Fruit fly (Drosophila melanogaster): ENCODE measurements around the gene CG31674.

Gene CG31674

dm6 chr2L:20831060-20831459, at the start of gene CG31674:
Gene CG31674, plus strand, starts transcription at chr2L:20831262.
- TF ChIP-seq Pif1A (GFP tag; optimal IDR thresholded peaks at IDR 0.05) (no peak), CG32121 (GFP tag; IDR thresholded peaks at IDR 0.05) (no peak)

- TF ChIP-seq Snoo (tag; optimal IDR thresholded peaks at IDR 0.05) (no peak), D1 (tag; optimal IDR thresholded peaks at IDR 0.05) (no peak), Pif1B (GFP tag; optimal IDR thresholded peaks at IDR 0.05) (no peak), CG32121 (GFP tag; IDR thresholded peaks at IDR 0.05) (no peak), CG12605 (GFP tag; IDR thresholded peaks at IDR 0.05) (no peak), CG8159 (tag; optimal IDR thresholded peaks at IDR 0.05) (no peak), CG15710 (tag; optimal IDR thresholded peaks at IDR 0.05) (no peak), fd96Ca (GFP tag; IDR thresholded peaks at IDR 0.05) (no peak), Pif1A (GFP tag; optimal IDR thresholded peaks at IDR 0.05) (no peak), rn (GFP tag; IDR thresholded peaks at IDR 0.05) (no peak), CG4496 (GFP tag; IDR thresholded peaks at IDR 0.05) (no peak), CG8301 (tag; optimal IDR thresholded peaks at IDR 0.05) (no peak), Ets98B (GFP tag; IDR thresholded peaks at IDR 0.05) (no peak), CG9948 (tag; optimal IDR thresholded peaks at IDR 0.05) (no peak)
These were observed 48.0 kb upstream of the CG31674 start for dm6 chr2L:20783044-20783443.

DNA sequence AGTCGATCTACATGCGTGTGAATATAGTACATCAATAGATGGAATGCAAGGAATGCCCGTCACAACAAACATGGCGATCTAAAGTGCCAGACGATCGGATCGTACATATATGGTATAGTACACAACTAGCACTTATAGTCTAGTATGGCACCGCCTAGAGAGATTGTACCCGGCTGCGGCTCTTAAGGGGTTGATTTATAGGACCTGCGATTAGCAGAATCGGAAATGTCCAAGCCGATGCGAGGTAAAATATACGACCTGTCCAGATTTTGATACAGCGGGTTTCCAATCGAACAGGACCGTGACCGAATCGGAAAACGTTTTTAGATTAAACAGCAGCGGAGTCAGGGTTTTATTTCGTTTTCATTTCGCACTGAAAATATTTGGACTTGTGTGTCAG, 47.2 kb upstream of the CG31674 start:
- TF ChIP-seq Pif1A (GFP tag; optimal IDR thresholded peaks at IDR 0.05) (no peak), gl (tag; optimal IDR thresholded peaks at IDR 0.05) (no peak), CG12605 (GFP tag; IDR thresholded peaks at IDR 0.05) (no peak), CG14655 (GFP tag; optimal IDR thresholded peaks at IDR 0.05) (no peak), CG17806 (tag; optimal IDR thresholded peaks at IDR 0.05) (no peak), Snoo (tag; optimal IDR thresholded peaks at IDR 0.05) (no peak), Pif1B (GFP tag; optimal IDR thresholded peaks at IDR 0.05) (no peak), CG15710 (tag; optimal IDR thresholded peaks at IDR 0.05) (no peak), D1 (tag; optimal IDR thresholded peaks at IDR 0.05) (no peak), CG10348 (GFP tag; IDR thresholded peaks at IDR 0.05) (no peak), CG4496 (GFP tag; IDR thresholded peaks at IDR 0.05) (no peak), rn (GFP tag; IDR thresholded peaks at IDR 0.05) (no peak), fd96Ca (GFP tag; IDR thresholded peaks at IDR 0.05) (no peak)

DNA sequence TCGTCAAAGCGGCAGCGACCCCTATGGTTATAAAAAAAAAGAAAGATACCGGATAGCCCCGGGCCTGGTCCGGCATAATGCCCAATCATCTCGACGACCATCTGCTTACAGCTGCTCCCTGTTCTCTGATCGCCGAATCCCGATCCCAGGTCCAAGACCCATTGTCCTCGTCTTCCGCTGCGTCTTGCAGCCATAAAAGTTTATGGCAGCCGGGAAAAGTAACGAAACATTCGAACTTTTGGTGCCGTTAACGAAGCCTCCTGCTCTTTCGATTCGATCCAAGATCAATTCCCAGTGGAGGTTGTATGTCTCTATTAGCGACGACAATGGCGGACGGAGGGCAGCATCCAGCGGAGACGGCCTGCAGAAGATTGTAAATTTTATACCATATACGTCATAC, 45.7 kb upstream of the CG31674 start:
- TF ChIP-seq CG8159 (tag; optimal IDR thresholded peaks at IDR 0.05), result no peak

DNA sequence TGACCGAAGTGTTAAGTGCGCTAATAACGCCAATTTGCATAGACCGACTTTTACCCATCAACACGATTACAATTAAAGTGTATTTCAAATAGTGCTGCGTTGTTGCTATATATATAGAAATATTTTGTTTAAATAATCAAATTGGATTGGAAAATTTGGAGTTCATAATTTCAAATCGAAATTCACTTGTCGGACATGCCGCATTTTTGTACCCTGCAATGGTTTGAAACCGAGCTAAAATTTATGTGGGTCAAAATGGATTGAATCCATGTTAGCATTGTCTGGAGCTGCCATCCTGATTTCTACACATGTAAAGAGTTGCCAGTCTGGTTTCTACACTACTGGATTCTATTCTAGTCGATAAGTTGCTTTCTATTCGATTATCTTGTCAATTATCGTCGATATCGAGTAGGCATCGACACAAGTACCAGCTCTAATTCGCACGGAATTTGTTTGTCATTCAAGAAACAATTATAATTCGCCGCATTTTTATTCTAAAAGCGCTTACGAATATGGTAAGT, 43.7 kb upstream of the CG31674 start, which contains the start of gene Pomp:
Pomp (plus strand) TSS at position 386 of the 521 bp plus-strand sequence.
- TF ChIP-seq D1 (tag; optimal IDR thresholded peaks at IDR 0.05) (peak; percentile 71), Pif1B (GFP tag; optimal IDR thresholded peaks at IDR 0.05) (peak; percentile 74), CG12605 (GFP tag; IDR thresholded peaks at IDR 0.05) (peak; percentile 79; the same call in 1 of the 2 replicates), Pif1A (GFP tag; optimal IDR thresholded peaks at IDR 0.05) (peak; percentile 78), CG8301 (tag; optimal IDR thresholded peaks at IDR 0.05) (peak; percentile 74), CG10348 (GFP tag; IDR thresholded peaks at IDR 0.05) (no peak), Snoo (tag; optimal IDR thresholded peaks at IDR 0.05) (peak; percentile 71), CG14655 (GFP tag; optimal IDR thresholded peaks at IDR 0.05) (no peak), CG34367 (tag; optimal IDR thresholded peaks at IDR 0.05) (peak; percentile 30), CG17806 (tag; optimal IDR thresholded peaks at IDR 0.05) (peak; percentile 70), rn (GFP tag; IDR thresholded peaks at IDR 0.05) (peak; percentile 45; the same call in 1 of the 2 replicates), fd96Ca (GFP tag; IDR thresholded peaks at IDR 0.05) (peak; percentile 79), CG15710 (tag; optimal IDR thresholded peaks at IDR 0.05) (peak; percentile 26), CG32121 (GFP tag; IDR thresholded peaks at IDR 0.05) (peak; percentile 76), gl (tag; optimal IDR thresholded peaks at IDR 0.05) (peak; percentile 11), CG4496 (GFP tag; IDR thresholded peaks at IDR 0.05) (peak; percentile 90), CG13204 (GFP tag; optimal IDR thresholded peaks at IDR 0.05) (no peak), EcR (GFP tag; optimal IDR thresholded peaks at IDR 0.05) (no peak), CG9948 (tag; optimal IDR thresholded peaks at IDR 0.05) (peak; percentile 60), CG8159 (tag; optimal IDR thresholded peaks at IDR 0.05) (peak; percentile 71), Ets98B (GFP tag; IDR thresholded peaks at IDR 0.05) (peak; percentile 87)

dm6 chr2L:20788050-20788449, 43.0 kb upstream of the CG31674 start:
- TF ChIP-seq gl (tag; optimal IDR thresholded peaks at IDR 0.05), result no peak
- 0 out of 2 replicates have a peak, but pooled peaks have one; percentile 9 for TF ChIP-seq rn (GFP tag; IDR thresholded peaks at IDR 0.05)
- no peak for TF ChIP-seq CG8159 (tag; optimal IDR thresholded peaks at IDR 0.05)

DNA sequence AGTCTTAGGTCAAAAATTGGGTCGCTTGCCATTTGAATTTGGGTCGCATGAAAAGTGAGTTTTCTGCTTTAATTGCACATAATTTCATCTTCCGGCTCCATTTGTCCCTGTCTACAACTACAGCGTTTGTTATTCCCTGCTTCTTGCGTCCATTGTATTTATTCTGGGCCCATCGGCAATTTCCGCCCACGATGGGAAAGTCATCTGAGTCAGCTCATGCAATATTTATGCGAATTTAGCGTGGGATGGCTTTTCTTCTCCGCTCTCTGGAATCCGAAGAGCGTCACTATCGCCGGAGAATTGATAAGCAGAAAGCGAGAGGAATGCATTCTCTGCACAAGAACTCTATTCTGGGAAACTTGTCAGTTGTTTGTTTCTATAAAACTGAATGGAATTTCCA, 38.5 kb upstream of the CG31674 start:
- TF ChIP-seq CG4496 (GFP tag; IDR thresholded peaks at IDR 0.05), result no peak
- no peak for TF ChIP-seq CG13204 (GFP tag; optimal IDR thresholded peaks at IDR 0.05)
- TF ChIP-seq CG9948 (tag; optimal IDR thresholded peaks at IDR 0.05), result no peak
- no peak for TF ChIP-seq Pif1B (GFP tag; optimal IDR thresholded peaks at IDR 0.05)
- TF ChIP-seq gl (tag; optimal IDR thresholded peaks at IDR 0.05), result no peak
- TF ChIP-seq rn (GFP tag; IDR thresholded peaks at IDR 0.05), result no peak
- TF ChIP-seq Snoo (tag; optimal IDR thresholded peaks at IDR 0.05), result no peak
- no peak for TF ChIP-seq CG10348 (GFP tag; IDR thresholded peaks at IDR 0.05)
- no peak for TF ChIP-seq CG12605 (GFP tag; IDR thresholded peaks at IDR 0.05)
- no peak for TF ChIP-seq D1 (tag; optimal IDR thresholded peaks at IDR 0.05)
- TF ChIP-seq CG15710 (tag; optimal IDR thresholded peaks at IDR 0.05), result no peak
- TF ChIP-seq CG8301 (tag; optimal IDR thresholded peaks at IDR 0.05), result no peak
